Worm (Caenorhabditis elegans) whole organism, late embryonic: ENCODE results near the gene sprr-2.

ENCODE experiments used
- F13H6.1 ChIP-seq: sonication (generic microtip); optimal IDR thresholded peaks from 2 replicates; lab custom pipeline; 2016; ENCODE audit warnings: missing genetic modification characterization, missing compliant biosample characterization
- K02D7.2 ChIP-seq: sonication (generic microtip); optimal IDR thresholded peaks from 2 replicates; lab custom pipeline; 2017; ENCODE audit warnings: mild to moderate bottlenecking, missing genetic modification characterization, missing compliant biosample characterization
- T23F11.4 ChIP-seq: fragments of 200-800 bp; sonication (Bioruptor generic); optimal IDR thresholded peaks from 2 replicates; lab custom pipeline; 2018; ENCODE audit warnings: mild to moderate bottlenecking, missing genetic modification characterization, missing compliant biosample characterization
- ahr-1 ChIP-seq: sonication (generic microtip); optimal IDR thresholded peaks from 2 replicates; lab custom pipeline; 2016; ENCODE audit warnings: missing genetic modification characterization, missing compliant biosample characterization
- ama-1 ChIP-seq: fragments of 150-350 bp; optimal IDR thresholded peaks from 2 replicates; lab custom pipeline; 2014
- ceh-14 ChIP-seq: sonication (generic microtip); optimal IDR thresholded peaks from 2 replicates; lab custom pipeline; 2016; ENCODE audit warnings: missing genotype, missing genetic modification characterization, missing compliant biosample characterization
- ceh-18 ChIP-seq: sonication (generic microtip); optimal IDR thresholded peaks from 2 replicates; lab custom pipeline; 2016; ENCODE audit warnings: missing genetic modification characterization, missing compliant biosample characterization
- ceh-19 ChIP-seq: fragments of 200-800 bp; sonication (Bioruptor generic); optimal IDR thresholded peaks from 2 replicates; lab custom pipeline; 2018; ENCODE audit warnings: mild to moderate bottlenecking, missing genetic modification characterization, missing compliant biosample characterization
- ceh-2 ChIP-seq: sonication (generic microtip); optimal IDR thresholded peaks from 2 replicates; lab custom pipeline; 2016; ENCODE audit warnings: missing genotype, missing genetic modification characterization, missing compliant biosample characterization
- ceh-24 ChIP-seq: sonication (generic microtip); optimal IDR thresholded peaks from 2 replicates; lab custom pipeline; 2016; ENCODE audit warnings: mild to moderate bottlenecking, missing genetic modification characterization, missing compliant biosample characterization
- ceh-30 ChIP-seq: fragments of 150-350 bp; optimal IDR thresholded peaks from 2 replicates; lab custom pipeline; 2014; ENCODE audit warnings: missing biosample characterization, missing genetic modification characterization
- ceh-34 ChIP-seq: sonication (generic microtip); optimal IDR thresholded peaks from 2 replicates; lab custom pipeline; 2016; ENCODE audit warnings: mild to moderate bottlenecking, missing genetic modification characterization, missing compliant biosample characterization
- ceh-45 ChIP-seq: fragments of 200-800 bp; sonication (Bioruptor generic); IDR thresholded peaks from 2 replicates; pipeline ENCODE4 v1.3.6; 2022; ENCODE audit warnings: missing genetic modification reagents, missing genetic modification characterization, missing compliant biosample characterization
- ceh-6 ChIP-seq: fragments of 200-800 bp; sonication (Bioruptor generic); optimal IDR thresholded peaks from 2 replicates; lab custom pipeline; 2018; ENCODE audit warnings: mild to moderate bottlenecking, missing genetic modification characterization, missing compliant biosample characterization
- ceh-9 ChIP-seq: sonication (generic microtip); optimal IDR thresholded peaks from 2 replicates; lab custom pipeline; 2016; ENCODE audit warnings: mild to moderate bottlenecking, missing genetic modification characterization, inconsistent platforms, missing compliant biosample characterization
- che-1 ChIP-seq: sonication (generic microtip); optimal IDR thresholded peaks from 2 replicates; lab custom pipeline; 2016; ENCODE audit warnings: mild to moderate bottlenecking, missing genetic modification characterization, missing compliant biosample characterization
- dmd-4 ChIP-seq: sonication (generic microtip); optimal IDR thresholded peaks from 2 replicates; lab custom pipeline; 2016; ENCODE audit warnings: borderline replicate concordance, missing genetic modification characterization, missing compliant biosample characterization
- dve-1 ChIP-seq: sonication (generic microtip); optimal IDR thresholded peaks from 2 replicates; lab custom pipeline; 2017; ENCODE audit warnings: antibody characterized with exemption, mild to moderate bottlenecking, missing genetic modification characterization, missing compliant biosample characterization
- elt-2 ChIP-seq: sonication (generic microtip); optimal IDR thresholded peaks from 2 replicates; lab custom pipeline; 2016; ENCODE audit warnings: missing genetic modification reagents, missing genetic modification characterization, missing compliant biosample characterization
- eyg-1 ChIP-seq: sonication (generic microtip); optimal IDR thresholded peaks from 2 replicates; lab custom pipeline; 2016; ENCODE audit warnings: missing genotype, missing genetic modification characterization, missing compliant biosample characterization
- fkh-6 ChIP-seq: sonication (generic microtip); optimal IDR thresholded peaks from 2 replicates; lab custom pipeline; 2016; ENCODE audit warnings: missing genetic modification characterization, missing compliant biosample characterization
- gmeb-2 ChIP-seq: sonication (generic microtip); optimal IDR thresholded peaks from 2 replicates; lab custom pipeline; 2016; ENCODE audit warnings: missing genetic modification characterization, inconsistent platforms, missing compliant biosample characterization
- hlh-13 ChIP-seq: fragments of 200-800 bp; sonication (Bioruptor generic); optimal IDR thresholded peaks from 2 replicates; lab custom pipeline; 2018; ENCODE audit warnings: mild to moderate bottlenecking, missing genetic modification characterization, missing compliant biosample characterization
- hlh-30 ChIP-seq: sonication (generic microtip); optimal IDR thresholded peaks from 2 replicates; lab custom pipeline; 2017; ENCODE audit warnings: antibody characterized with exemption, missing genetic modification characterization, missing compliant biosample characterization; ENCODE audit not compliant: insufficient read depth
- hlh-8 ChIP-seq: sonication (generic microtip); optimal IDR thresholded peaks from 2 replicates; lab custom pipeline; 2016; ENCODE audit warnings: missing genotype, missing genetic modification characterization, missing compliant biosample characterization
- lin-11 ChIP-seq: fragments of 200-800 bp; sonication (Bioruptor generic); optimal IDR thresholded peaks from 2 replicates; lab custom pipeline; 2018; ENCODE audit warnings: mild to moderate bottlenecking, missing genetic modification characterization, missing compliant biosample characterization
- mec-3 ChIP-seq: sonication (generic microtip); optimal IDR thresholded peaks from 2 replicates; lab custom pipeline; 2016; ENCODE audit warnings: borderline replicate concordance, missing genetic modification characterization, missing compliant biosample characterization
- nfya-1 ChIP-seq: sonication (generic microtip); optimal IDR thresholded peaks from 2 replicates; lab custom pipeline; 2017; ENCODE audit warnings: missing genetic modification characterization, mild to moderate bottlenecking, missing compliant biosample characterization, antibody characterized with exemption, moderate library complexity
- nhr-232 ChIP-seq: sonication (generic microtip); optimal IDR thresholded peaks from 2 replicates; lab custom pipeline; 2016; ENCODE audit warnings: missing genetic modification characterization, missing compliant biosample characterization
- npax-4 ChIP-seq: sonication (generic microtip); optimal IDR thresholded peaks from 2 replicates; lab custom pipeline; 2016; ENCODE audit warnings: missing genetic modification characterization, missing compliant biosample characterization
- pag-3 ChIP-seq: sonication (generic microtip); optimal IDR thresholded peaks from 2 replicates; lab custom pipeline; 2016; ENCODE audit warnings: missing compliant biosample characterization, missing genetic modification characterization, borderline replicate concordance
- pqm-1 ChIP-seq: sonication (generic microtip); optimal IDR thresholded peaks from 2 replicates; lab custom pipeline; 2016; ENCODE audit warnings: missing genetic modification characterization, missing compliant biosample characterization
- pros-1 ChIP-seq: fragments of 150-350 bp; optimal IDR thresholded peaks from 2 replicates; lab custom pipeline; 2014; ENCODE audit warnings: missing biosample characterization, missing genetic modification reagents, missing genetic modification characterization
- ref-2 ChIP-seq: sonication (generic microtip); optimal IDR thresholded peaks from 2 replicates; lab custom pipeline; 2016; ENCODE audit warnings: missing genetic modification characterization, missing compliant biosample characterization
- sdc-2 ChIP-seq: sonication (generic microtip); optimal IDR thresholded peaks from 2 replicates; lab custom pipeline; 2016; ENCODE audit warnings: missing genotype, missing genetic modification characterization, missing compliant biosample characterization
- sox-2 ChIP-seq: fragments of 200-800 bp; sonication (Bioruptor generic); IDR thresholded peaks from 2 replicates; pipeline ENCODE4 v1.3.6; 2022; ENCODE audit warnings: missing genetic modification reagents, missing genetic modification characterization, missing compliant biosample characterization
- sox-4 ChIP-seq: sonication (generic microtip); optimal IDR thresholded peaks from 2 replicates; lab custom pipeline; 2017; ENCODE audit warnings: mild to moderate bottlenecking, missing genetic modification characterization, inconsistent platforms, missing compliant biosample characterization
- syd-9 ChIP-seq: sonication (generic microtip); optimal IDR thresholded peaks from 2 replicates; lab custom pipeline; 2016; ENCODE audit warnings: mild to moderate bottlenecking, missing genetic modification characterization, moderate library complexity, missing compliant biosample characterization
- tbx-7 ChIP-seq: sonication (generic microtip); optimal IDR thresholded peaks from 2 replicates; lab custom pipeline; 2016; ENCODE audit warnings: missing genotype, missing genetic modification characterization, missing compliant biosample characterization
- unc-42 ChIP-seq: sonication (generic microtip); optimal IDR thresholded peaks from 2 replicates; lab custom pipeline; 2016; ENCODE audit warnings: missing genotype, missing genetic modification characterization, missing compliant biosample characterization
- unc-55 ChIP-seq: sonication (generic microtip); optimal IDR thresholded peaks from 2 replicates; lab custom pipeline; 2017; ENCODE audit warnings: missing biosample characterization, missing genetic modification reagents, missing genetic modification characterization
- unc-86 ChIP-seq: sonication (generic microtip); optimal IDR thresholded peaks from 2 replicates; lab custom pipeline; 2016; ENCODE audit warnings: missing genetic modification characterization, missing compliant biosample characterization
- ztf-16 ChIP-seq: sonication (generic microtip); optimal IDR thresholded peaks from 2 replicates; lab custom pipeline; 2017; ENCODE audit warnings: missing genetic modification characterization, missing compliant biosample characterization

The sprr-2 gene

DNA sequence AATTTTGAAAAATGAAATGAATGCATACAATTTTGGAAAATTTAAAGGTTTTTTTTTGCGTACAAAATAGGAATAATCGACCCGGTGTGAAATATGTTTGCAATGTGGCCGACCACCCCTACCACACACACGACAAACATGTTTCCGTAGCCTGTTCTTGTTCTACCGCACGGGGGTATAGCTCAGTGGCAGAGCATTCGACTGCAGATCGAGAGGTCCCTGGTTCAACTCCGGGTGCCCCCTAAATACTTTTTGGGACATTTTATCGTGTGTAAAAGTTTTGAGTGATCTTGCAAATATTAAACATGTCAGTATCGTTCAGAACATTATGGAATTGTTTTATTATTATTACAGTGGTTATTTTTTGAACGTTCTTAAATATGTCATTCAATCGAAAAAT, 11.5 kb downstream of the sprr-2 start (continued):
- TF ChIP-seq gmeb-2 (tag; lab: Kevin White, UChicago): peak; percentile 73

DNA sequence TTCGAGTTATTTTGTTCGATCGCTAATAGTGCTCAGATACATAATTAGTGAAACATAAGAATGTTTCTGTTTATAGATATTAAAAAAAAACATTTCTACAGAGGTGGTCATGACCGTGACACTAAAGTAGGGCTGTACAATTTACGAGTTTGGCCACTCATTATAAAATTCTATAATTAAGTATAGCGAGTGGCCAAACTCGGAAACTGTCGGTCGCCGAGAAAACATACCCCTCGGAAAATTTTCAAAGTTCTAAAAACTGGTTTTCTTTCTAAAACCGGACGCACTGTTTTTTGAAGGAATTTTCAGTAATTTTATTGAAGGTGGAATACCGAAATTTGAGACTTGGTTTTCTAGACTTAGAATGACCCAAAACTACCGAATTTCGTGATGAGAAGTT, 12.5 kb downstream of the sprr-2 start:
- no peak for TF ChIP-seq ref-2 (tag; lab: Kevin White, UChicago)
- TF ChIP-seq pag-3 (tag; lab: Kevin White, UChicago): no peak
- no peak for TF ChIP-seq fkh-6
- TF ChIP-seq ceh-34 (tag; lab: Kevin White, UChicago): no peak
- no peak for TF ChIP-seq tbx-7 (tag; lab: Kevin White, UChicago)

DNA sequence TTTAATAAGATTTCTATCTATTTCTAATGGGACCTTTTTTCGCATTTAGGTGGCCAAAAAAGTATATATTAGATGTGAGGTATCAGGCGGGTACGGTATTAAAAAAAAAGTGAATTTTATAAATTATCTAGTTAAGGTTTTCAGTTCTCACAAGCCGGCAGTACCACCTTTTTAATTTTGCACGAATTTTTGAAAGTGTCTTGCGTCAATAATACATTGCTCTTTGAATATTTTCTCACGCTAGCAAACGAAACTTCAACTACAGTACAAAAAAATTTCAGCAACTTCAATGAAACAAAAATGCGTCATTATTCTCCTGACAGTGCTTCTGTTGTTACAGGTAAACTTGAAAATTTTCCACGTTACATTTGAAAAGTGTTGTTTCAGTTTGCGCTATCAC, 13.7 kb downstream of the sprr-2 start, which contains the start of gene F42D1.4:
Gene F42D1.4, plus strand, starts transcription at position 301 of the 400 bp plus-strand sequence.
- TF ChIP-seq gmeb-2 (tag; lab: Kevin White, UChicago) (no peak), ceh-30 (no peak), sox-2 (GFP tag; lab: Robert Waterston, UW) (no peak), ref-2 (tag; lab: Kevin White, UChicago) (no peak), ceh-34 (tag; lab: Kevin White, UChicago) (no peak), ceh-14 (tag; lab: Kevin White, UChicago) (no peak), pag-3 (tag; lab: Kevin White, UChicago) (no peak), pros-1 (tag; lab: Kevin White, UChicago) (no peak), unc-42 (tag; lab: Kevin White, UChicago) (no peak), eyg-1 (no peak), F13H6.1 (tag; lab: Kevin White, UChicago) (no peak), ceh-19 (GFP tag; lab: Kevin White, UChicago) (no peak)

DNA sequence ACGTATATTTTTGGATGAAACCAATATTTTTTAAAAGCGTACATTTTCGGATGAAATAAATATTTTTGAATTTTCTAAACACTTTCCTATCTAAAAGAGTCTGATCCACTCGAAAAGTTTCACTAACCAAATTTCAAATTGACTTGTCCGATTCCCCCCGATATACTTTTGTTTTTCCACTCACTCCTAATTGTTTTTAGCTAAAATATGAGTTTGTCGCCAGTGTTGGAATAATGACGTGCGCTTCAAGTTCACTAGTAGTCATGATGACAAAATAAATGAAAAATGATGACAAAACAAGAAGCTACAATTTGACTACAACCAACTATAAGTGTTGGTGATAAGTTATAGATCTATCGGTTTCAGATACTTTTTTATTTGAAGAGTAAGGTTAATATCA, 15.6 kb downstream of the sprr-2 start:
- TF ChIP-seq nhr-232: no peak
- TF ChIP-seq ceh-34 (tag; lab: Kevin White, UChicago): no peak
- TF ChIP-seq K02D7.2 (tag; lab: Kevin White, UChicago): no peak
- no peak for TF ChIP-seq ceh-18 (tag; lab: Kevin White, UChicago)
- no peak for TF ChIP-seq ahr-1 (tag; lab: Kevin White, UChicago)
- no peak for TF ChIP-seq eyg-1
- no peak for TF ChIP-seq ceh-45 (GFP tag; lab: Robert Waterston, UW)
- no peak for TF ChIP-seq ama-1
- no peak for TF ChIP-seq ceh-2 (tag; lab: Kevin White, UChicago)
- no peak for TF ChIP-seq ceh-6
- no peak for TF ChIP-seq ceh-9 (tag; lab: Kevin White, UChicago)
- TF ChIP-seq pqm-1 (tag; lab: Kevin White, UChicago): no peak
- TF ChIP-seq sox-4 (tag; lab: Kevin White, UChicago): no peak
- no peak for TF ChIP-seq lin-11
- no peak for TF ChIP-seq che-1 (tag; lab: Kevin White, UChicago)

DNA sequence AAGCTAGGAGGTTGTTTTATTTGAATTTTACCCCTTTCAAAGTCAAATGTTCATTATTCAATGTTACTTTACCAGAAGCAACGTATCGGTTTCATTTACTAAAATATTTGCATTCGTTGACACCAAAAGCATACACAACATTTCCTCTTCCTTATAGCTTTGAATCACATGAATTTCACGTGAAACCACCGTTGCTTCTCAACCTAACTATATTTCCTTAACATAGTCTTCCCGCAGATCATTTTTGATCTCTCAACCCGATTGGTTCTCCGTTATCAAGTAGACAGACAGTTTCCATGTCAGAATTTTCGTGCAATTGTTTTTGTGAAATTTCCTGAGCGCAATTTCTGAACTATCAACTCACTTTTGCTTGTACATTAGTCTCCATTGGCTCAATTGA, 16.7 kb downstream of the sprr-2 start:
- no peak for TF ChIP-seq ceh-6
- no peak for TF ChIP-seq ceh-24
- no peak for TF ChIP-seq nhr-232
- no peak for TF ChIP-seq sdc-2 (tag; lab: Kevin White, UChicago)
- TF ChIP-seq dmd-4 (tag; lab: Kevin White, UChicago): no peak
- no peak for TF ChIP-seq fkh-6
- no peak for TF ChIP-seq T23F11.4 (GFP tag; lab: Kevin White, UChicago)

DNA sequence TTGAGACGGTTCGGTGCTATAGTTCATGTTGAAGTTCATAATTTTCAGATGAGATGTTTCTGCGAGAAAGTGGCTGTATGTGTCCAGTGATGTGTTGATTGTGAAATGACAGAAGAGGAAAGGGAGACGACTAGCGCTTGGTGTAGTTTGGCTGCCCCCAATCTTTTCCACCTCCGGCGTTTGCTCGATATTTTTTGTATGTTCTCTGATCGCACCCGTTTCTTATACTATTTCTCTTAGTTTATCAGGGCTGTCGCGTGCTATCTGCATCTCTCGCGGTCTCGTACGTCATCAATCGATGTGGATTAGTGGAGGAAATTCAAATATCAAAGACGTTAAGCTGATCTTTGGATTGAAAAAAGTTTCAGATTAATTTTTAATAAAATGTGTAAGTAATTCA, 17.5 kb downstream of the sprr-2 start, which contains the start of gene atf-4:
Gene atf-4, minus strand, starts transcription at position 93 of the 400 bp plus-strand sequence.
- TF ChIP-seq npax-4 (tag; lab: Kevin White, UChicago) (no peak), syd-9 (tag; lab: Kevin White, UChicago) (no peak), sdc-2 (tag; lab: Kevin White, UChicago) (peak; percentile 73), tbx-7 (tag; lab: Kevin White, UChicago) (no peak), hlh-8 (no peak), ceh-19 (GFP tag; lab: Kevin White, UChicago) (no peak), hlh-13 (GFP tag; lab: Kevin White, UChicago) (no peak), unc-86 (tag; lab: Kevin White, UChicago) (no peak), mec-3 (no peak), ztf-16 (tag; lab: Kevin White, UChicago) (no peak), elt-2 (peak; percentile 50), hlh-30 (no peak), dve-1 (tag; lab: Kevin White, UChicago) (peak; percentile 8), unc-55 (peak; percentile 58), ceh-45 (GFP tag; lab: Robert Waterston, UW) (no peak), dmd-4 (tag; lab: Kevin White, UChicago) (no peak), nfya-1 (peak; percentile 13), gmeb-2 (tag; lab: Kevin White, UChicago) (no peak), nhr-232 (no peak)
